Worm (Caenorhabditis elegans) whole organism, midembryonic: Measurements from ENCODE around the gene gpa-9.

ENCODE experiments used
- T22C8.4 ChIP-seq: fragments of 200-800 bp; sonication (Bioruptor generic); IDR thresholded peaks from 2 replicates; pipeline ENCODE4 v1.3.6; 2022; ENCODE audit warnings: missing genetic modification characterization, missing compliant biosample characterization
- cog-1 ChIP-seq: sonication (generic microtip); optimal IDR thresholded peaks from 2 replicates; lab custom pipeline; 2016; ENCODE audit warnings: missing genetic modification characterization, missing compliant biosample characterization
- flt-1 ChIP-seq: fragments of 200-800 bp; sonication (Bioruptor generic); IDR thresholded peaks from 2 replicates; pipeline ENCODE4 v1.3.6; 2022; ENCODE audit warnings: missing genetic modification characterization, missing compliant biosample characterization
- klf-2 ChIP-seq: fragments of 200-800 bp; sonication (Bioruptor generic); conservative IDR thresholded peaks from 2 replicates; pipeline ENCODE4 v1.3.6; 2022; ENCODE audit warnings: missing genetic modification reagents, missing genetic modification characterization, missing compliant biosample characterization
- med-1 ChIP-seq: sonication (generic microtip); optimal IDR thresholded peaks from 2 replicates; lab custom pipeline; 2017; ENCODE audit warnings: missing genetic modification characterization, mild to moderate bottlenecking, missing compliant biosample characterization, antibody characterized with exemption, missing genetic modification reagents; ENCODE audit not compliant: insufficient read depth
- ref-1 ChIP-seq: fragments of 200-800 bp; sonication (Bioruptor generic); conservative IDR thresholded peaks from 2 replicates; pipeline ENCODE4 v1.3.6; 2022; ENCODE audit warnings: missing genetic modification reagents, missing genetic modification characterization, missing compliant biosample characterization
- tab-1 ChIP-seq: fragments of 200-800 bp; sonication (Bioruptor generic); IDR thresholded peaks from 2 replicates; pipeline ENCODE4 v1.3.6; 2022; ENCODE audit warnings: missing genetic modification characterization, missing compliant biosample characterization
- ztf-23 ChIP-seq: fragments of 200-800 bp; sonication (Bioruptor generic); IDR thresholded peaks from 2 replicates; pipeline ENCODE4 v1.3.6; 2022; ENCODE audit warnings: missing genetic modification reagents, missing genetic modification characterization, missing compliant biosample characterization
- ztf-29 ChIP-seq: fragments of 200-800 bp; sonication (Bioruptor generic); IDR thresholded peaks from 2 replicates; pipeline ENCODE4 v1.3.6; 2022; ENCODE audit warnings: missing genetic modification reagents, missing genetic modification characterization, missing compliant biosample characterization

DNA sequence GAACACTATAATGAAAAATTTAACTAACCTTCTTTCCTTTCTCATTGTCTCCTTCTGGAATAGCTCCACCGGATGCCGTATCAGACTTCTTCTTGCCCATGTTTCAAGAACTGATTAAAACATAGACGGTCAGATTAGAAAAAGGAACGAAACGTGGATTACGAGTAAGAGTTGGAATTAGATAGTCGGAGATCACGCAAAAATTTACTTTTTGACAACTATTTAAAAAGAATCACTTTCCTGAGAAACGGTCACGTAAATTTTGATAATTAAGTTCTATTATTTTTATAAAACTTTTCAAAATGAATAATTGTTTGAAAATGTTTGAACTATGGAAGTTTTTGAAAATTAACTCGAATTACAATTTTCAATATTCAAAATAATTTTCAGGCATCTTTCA lies 37.0 kb downstream of the gpa-9 start, which contains the start of gene cyc-2.2:
- TF ChIP-seq flt-1 (GFP tag; lab: Robert Waterston, UW), result no peak
- TF ChIP-seq med-1 (GFP tag; lab: Kevin White, UChicago), result no peak
- TF ChIP-seq ztf-29 (GFP tag; lab: Robert Waterston, UW), result no peak
- no peak for TF ChIP-seq cog-1 (tag; lab: Kevin White, UChicago)
- no peak for TF ChIP-seq ztf-23 (GFP tag; lab: Robert Waterston, UW)
- no peak for TF ChIP-seq T22C8.4 (GFP tag; lab: Robert Waterston, UW)
- no peak for TF ChIP-seq tab-1 (GFP tag; lab: Robert Waterston, UW)
- no peak for TF ChIP-seq ref-1 (GFP tag; lab: Robert Waterston, UW)
- no peak for TF ChIP-seq klf-2 (GFP tag; lab: Robert Waterston, UW)
